Worm (Caenorhabditis elegans) whole organism, early embryonic: Measurements from ENCODE around the gene lin-22.

Experiments
- F13C5.2 ChIP-seq: sonication (generic microtip); optimal IDR thresholded peaks from 2 replicates; lab custom pipeline; 2017; ENCODE audit warnings: mild to moderate bottlenecking, missing genetic modification characterization, inconsistent platforms, missing compliant biosample characterization
- aly-1 ChIP-seq: sonication (generic microtip); optimal IDR thresholded peaks from 2 replicates; lab custom pipeline; 2016; ENCODE audit warnings: missing genetic modification characterization, missing compliant biosample characterization
- ama-1 ChIP-seq: fragments of 150-350 bp; optimal IDR thresholded peaks from 2 replicates; lab custom pipeline; 2014
- ceh-13 ChIP-seq: fragments of 200-800 bp; sonication (Bioruptor generic); optimal IDR thresholded peaks from 2 replicates; lab custom pipeline; 2018; ENCODE audit warnings: mild to moderate bottlenecking, missing genetic modification characterization, missing compliant biosample characterization
- flt-1 ChIP-seq: fragments of 200-800 bp; sonication (Bioruptor generic); IDR thresholded peaks from 2 replicates; pipeline ENCODE4 v1.3.6; 2022; ENCODE audit warnings: missing genetic modification characterization, missing compliant biosample characterization
- hmbx-1 ChIP-seq: sonication (generic microtip); optimal IDR thresholded peaks from 2 replicates; lab custom pipeline; 2016; ENCODE audit warnings: mild to moderate bottlenecking, missing genetic modification characterization, missing compliant biosample characterization
- hmg-4 ChIP-seq: fragments of 200-800 bp; sonication (Bioruptor generic); optimal IDR thresholded peaks from 2 replicates; lab custom pipeline; 2018; ENCODE audit warnings: mild to moderate bottlenecking, missing genetic modification characterization, missing compliant biosample characterization
- hnd-1 ChIP-seq: sonication (generic microtip); optimal IDR thresholded peaks from 2 replicates; lab custom pipeline; 2016; ENCODE audit warnings: missing genetic modification characterization, missing compliant biosample characterization
- pes-1 ChIP-seq: fragments of 200-800 bp; sonication (Bioruptor generic); IDR thresholded peaks from 2 replicates; pipeline ENCODE4 v1.3.6; 2022; ENCODE audit warnings: missing genetic modification reagents, missing genetic modification characterization, missing compliant biosample characterization
- scrt-1 ChIP-seq: fragments of 200-800 bp; sonication (Bioruptor generic); IDR thresholded peaks from 2 replicates; pipeline ENCODE4 v1.3.6; 2022; ENCODE audit warnings: missing genetic modification characterization, missing compliant biosample characterization
- tbx-37 ChIP-seq: fragments of 200-800 bp; sonication (Bioruptor generic); conservative IDR thresholded peaks from 2 replicates; pipeline ENCODE4 v1.3.6; 2022; ENCODE audit warnings: missing genetic modification reagents, missing genetic modification characterization, missing compliant biosample characterization
- tra-4 ChIP-seq: sonication (generic microtip); optimal IDR thresholded peaks from 2 replicates; lab custom pipeline; 2017; ENCODE audit warnings: missing genetic modification characterization, missing compliant biosample characterization

DNA sequence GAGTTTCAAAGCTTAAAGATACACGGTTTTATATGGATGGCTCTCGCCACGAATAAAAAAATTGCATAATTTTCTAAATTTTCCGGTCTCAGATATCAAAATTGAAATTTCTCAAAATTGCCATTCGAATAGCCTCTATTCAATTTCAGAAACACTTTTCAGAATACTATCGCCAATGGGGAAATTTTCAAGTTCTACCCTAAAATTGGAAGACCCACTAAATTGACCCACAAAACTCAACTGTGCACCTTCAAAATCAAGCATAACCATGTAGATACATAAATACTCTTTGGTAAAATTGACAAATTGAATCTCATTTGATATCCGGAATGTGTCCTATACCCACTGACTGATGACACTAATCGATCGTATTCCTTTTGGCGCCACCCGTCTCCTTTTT, 3.3 kb upstream of the lin-22 start:
- TF ChIP-seq ama-1 (lab: Kevin White, UChicago) (no peak), scrt-1 (no peak), pes-1 (GFP tag; lab: Robert Waterston, UW) (no peak), ceh-13 (GFP tag; lab: Kevin White, UChicago) (no peak), flt-1 (GFP tag; lab: Robert Waterston, UW) (no peak), hmg-4 (GFP tag; lab: Kevin White, UChicago) (no peak), tra-4 (tag; lab: Kevin White, UChicago) (no peak), aly-1 (tag; lab: Kevin White, UChicago) (no peak), hmbx-1 (no peak), F13C5.2 (no peak), hnd-1 (tag; lab: Kevin White, UChicago) (no peak), tbx-37 (GFP tag; lab: Robert Waterston, UW) (no peak)
